Worm (Caenorhabditis elegans) whole organism, early embryonic: Measurements from ENCODE around the gene cyp-33C7.

Experiments
- B0310.2 ChIP-seq: sonication (generic microtip); optimal IDR thresholded peaks from 2 replicates; lab custom pipeline; 2016; ENCODE audit warnings: mild to moderate bottlenecking, missing genetic modification characterization, missing compliant biosample characterization
- F13C5.2 ChIP-seq: sonication (generic microtip); optimal IDR thresholded peaks from 2 replicates; lab custom pipeline; 2017; ENCODE audit warnings: mild to moderate bottlenecking, missing genetic modification characterization, inconsistent platforms, missing compliant biosample characterization
- aly-1 ChIP-seq: sonication (generic microtip); optimal IDR thresholded peaks from 2 replicates; lab custom pipeline; 2016; ENCODE audit warnings: missing genetic modification characterization, missing compliant biosample characterization
- ama-1 ChIP-seq: fragments of 150-350 bp; optimal IDR thresholded peaks from 2 replicates; lab custom pipeline; 2014
- ceh-13 ChIP-seq: fragments of 200-800 bp; sonication (Bioruptor generic); optimal IDR thresholded peaks from 2 replicates; lab custom pipeline; 2018; ENCODE audit warnings: mild to moderate bottlenecking, missing genetic modification characterization, missing compliant biosample characterization
- flt-1 ChIP-seq: fragments of 200-800 bp; sonication (Bioruptor generic); IDR thresholded peaks from 2 replicates; pipeline ENCODE4 v1.3.6; 2022; ENCODE audit warnings: missing genetic modification characterization, missing compliant biosample characterization
- hmbx-1 ChIP-seq: sonication (generic microtip); optimal IDR thresholded peaks from 2 replicates; lab custom pipeline; 2016; ENCODE audit warnings: mild to moderate bottlenecking, missing genetic modification characterization, missing compliant biosample characterization
- hnd-1 ChIP-seq: sonication (generic microtip); optimal IDR thresholded peaks from 2 replicates; lab custom pipeline; 2016; ENCODE audit warnings: missing genetic modification characterization, missing compliant biosample characterization

DNA sequence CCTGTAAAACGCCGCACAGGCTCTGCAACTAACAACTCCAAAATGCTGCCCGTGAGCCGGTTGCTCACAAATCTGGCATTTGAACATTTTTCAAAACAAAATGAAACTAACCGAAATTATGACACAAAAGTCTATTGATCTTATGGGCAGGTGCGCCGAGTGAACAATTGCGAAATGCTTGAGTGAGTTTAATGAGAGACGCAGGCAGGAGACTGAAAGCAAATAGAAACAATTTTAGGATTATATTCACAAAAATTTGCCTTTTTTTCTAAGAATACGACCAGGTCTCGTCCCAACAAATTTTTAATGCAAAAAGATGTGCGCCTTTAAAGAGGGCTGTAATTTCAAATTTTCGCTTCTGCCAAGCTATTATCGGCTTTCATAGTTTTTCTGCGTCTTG is 14.1 kb downstream of the cyp-33C7 start, which contains the start of gene nhr-183:
- TF ChIP-seq ama-1 (lab: Kevin White, UChicago) (no peak), flt-1 (GFP tag; lab: Robert Waterston, UW) (no peak), aly-1 (tag; lab: Kevin White, UChicago) (no peak), ceh-13 (GFP tag; lab: Kevin White, UChicago) (no peak), hnd-1 (no peak), B0310.2 (tag; lab: Kevin White, UChicago) (no peak), hmbx-1 (tag; lab: Kevin White, UChicago) (no peak), F13C5.2 (tag; lab: Kevin White, UChicago) (no peak)
